Worm (Caenorhabditis elegans) whole organism, L1 larva: ENCODE data around the gene T03F6.9.

ENCODE experiments used
- C04F5.9 ChIP-seq: sonication (generic microtip); optimal IDR thresholded peaks from 2 replicates; lab custom pipeline; 2016; ENCODE audit warnings: missing genetic modification characterization, missing compliant biosample characterization
- F16B12.6 ChIP-seq: fragments of 150-350 bp; optimal IDR thresholded peaks from 2 replicates; lab custom pipeline; 2014; ENCODE audit warnings: missing biosample characterization, missing genetic modification characterization
- aha-1 ChIP-seq: fragments of 150-350 bp; optimal IDR thresholded peaks from 2 replicates; lab custom pipeline; 2014; ENCODE audit warnings: missing biosample characterization, missing genetic modification characterization
- aly-2 ChIP-seq: fragments of 150-350 bp; optimal IDR thresholded peaks from 2 replicates; lab custom pipeline; 2014; ENCODE audit warnings: missing biosample characterization, missing genetic modification characterization
- blmp-1 ChIP-seq: fragments of 150-350 bp; optimal IDR thresholded peaks from 2 replicates; lab custom pipeline; 2014; ENCODE audit warnings: missing biosample characterization, missing genetic modification characterization
- ceh-82 ChIP-seq, 3 experiments: fragments of 150-350 bp in 1 of 3; sonication (generic microtip) in 2 of 3; optimal IDR thresholded peaks; 2 replicates each; lab custom pipeline; 2014 to 2017; ENCODE audit warnings: missing biosample characterization in 3 of 3, missing genetic modification characterization in 3 of 3
- ceh-88 ChIP-seq: fragments of 200-800 bp; sonication (Bioruptor generic); IDR thresholded peaks from 2 replicates; pipeline ENCODE4 v1.3.6; 2022; ENCODE audit warnings: missing genetic modification characterization, missing compliant biosample characterization
- ceh-90 ChIP-seq: sonication (generic microtip); optimal IDR thresholded peaks from 2 replicates; lab custom pipeline; 2016; ENCODE audit warnings: missing genetic modification characterization, missing compliant biosample characterization
- ces-1 ChIP-seq: fragments of 150-350 bp; optimal IDR thresholded peaks from 2 replicates; lab custom pipeline; 2014; ENCODE audit warnings: missing biosample characterization, missing genetic modification reagents, missing genetic modification characterization
- dpl-1 ChIP-seq, 3 experiments: fragments of 150-350 bp in 2 of 3; sonication (generic microtip) in 1 of 3; optimal IDR thresholded peaks; 2 replicates each; lab custom pipeline; 2014 to 2017; ENCODE audit warnings: missing biosample characterization in 3 of 3, missing genetic modification characterization in 3 of 3, missing genetic modification reagents in 3 of 3
- dsc-1 ChIP-seq: sonication (generic microtip); optimal IDR thresholded peaks from 2 replicates; lab custom pipeline; 2016; ENCODE audit warnings: mild to moderate bottlenecking, missing genetic modification characterization, missing compliant biosample characterization
- efl-1 ChIP-seq, 4 experiments: fragments of 150-350 bp; optimal IDR thresholded peaks in 3 of 4; peaks in 1 of 4; 1 replicate in 1 of 4; 2 replicates in 3 of 4; lab custom pipeline; 2014; ENCODE audit warnings: missing biosample characterization in 2 of 4, missing genetic modification characterization in 2 of 4, missing genetic modification reagents in 2 of 4
- egl-13 ChIP-seq: sonication (generic microtip); optimal IDR thresholded peaks from 2 replicates; lab custom pipeline; 2016; ENCODE audit warnings: missing genotype, missing genetic modification reagents, missing genetic modification characterization, missing compliant biosample characterization
- elt-2 ChIP-seq: sonication (generic microtip); optimal IDR thresholded peaks from 2 replicates; lab custom pipeline; 2016; ENCODE audit warnings: missing genetic modification characterization, mild to moderate bottlenecking, inconsistent platforms, missing compliant biosample characterization, missing genetic modification reagents
- elt-3 ChIP-seq, 6 experiments: fragments of 150-350 bp in 1 of 6; sonication (generic microtip); optimal IDR thresholded peaks; 2 replicates each; lab custom pipeline; 2017 to 2018; ENCODE audit warnings: missing biosample characterization in 6 of 6, missing genetic modification characterization in 6 of 6, inconsistent platforms in 1 of 6
- fkh-4 ChIP-seq: sonication (generic microtip); optimal IDR thresholded peaks from 2 replicates; lab custom pipeline; 2016; ENCODE audit warnings: missing compliant biosample characterization, missing genetic modification characterization, borderline replicate concordance
- fkh-8 ChIP-seq: sonication (generic microtip); optimal IDR thresholded peaks from 2 replicates; lab custom pipeline; 2016; ENCODE audit warnings: mild to moderate bottlenecking, missing genetic modification characterization, missing compliant biosample characterization
- grh-1 ChIP-seq: fragments of 200-800 bp; sonication (Bioruptor generic); IDR thresholded peaks from 2 replicates; pipeline ENCODE4 v1.3.6; 2022; ENCODE audit warnings: missing genetic modification reagents, missing genetic modification characterization, missing compliant biosample characterization
- hpl-2 ChIP-seq: fragments of 150-350 bp; optimal IDR thresholded peaks from 2 replicates; lab custom pipeline; 2014; ENCODE audit warnings: missing biosample characterization, missing genetic modification reagents, missing genetic modification characterization
- irx-1 ChIP-seq: sonication (generic microtip); optimal IDR thresholded peaks from 2 replicates; lab custom pipeline; 2016; ENCODE audit warnings: missing genetic modification characterization, missing compliant biosample characterization
- isw-1 ChIP-seq: fragments of 200-800 bp; sonication (Bioruptor generic); IDR thresholded peaks from 2 replicates; pipeline ENCODE4 v1.3.6; 2022; ENCODE audit warnings: missing genetic modification characterization, missing compliant biosample characterization
- jun-1 ChIP-seq: fragments of 150-350 bp; optimal IDR thresholded peaks from 2 replicates; lab custom pipeline; 2014; ENCODE audit warnings: missing biosample characterization, missing genetic modification reagents, missing genetic modification characterization
- lin-14 ChIP-seq: fragments of 200-800 bp; sonication (Bioruptor generic); optimal IDR thresholded peaks from 2 replicates; lab custom pipeline; 2018; ENCODE audit warnings: mild to moderate bottlenecking, missing genetic modification characterization, moderate library complexity, missing compliant biosample characterization
- lin-15B ChIP-seq: fragments of 150-350 bp; sonication (generic microtip); optimal IDR thresholded peaks from 3 replicates; lab custom pipeline; 2014; ENCODE audit warnings: missing biosample characterization, missing genetic modification characterization
- lir-3 ChIP-seq: sonication (generic microtip); optimal IDR thresholded peaks from 2 replicates; lab custom pipeline; 2016; ENCODE audit warnings: mild to moderate bottlenecking, missing genetic modification characterization, moderate library complexity, missing compliant biosample characterization; ENCODE audit not compliant: poor library complexity
- lsy-2 ChIP-seq, 2 experiments: fragments of 150-350 bp; optimal IDR thresholded peaks; 2 replicates each; lab custom pipeline; 2014; ENCODE audit warnings: missing biosample characterization in 2 of 2, missing genetic modification characterization in 2 of 2
- mab-9 ChIP-seq: fragments of 200-800 bp; sonication (Bioruptor generic); IDR thresholded peaks from 2 replicates; pipeline ENCODE4 v1.3.6; 2022; ENCODE audit warnings: missing genetic modification reagents, missing genetic modification characterization, missing compliant biosample characterization
- mdl-1 ChIP-seq, 2 experiments: fragments of 150-350 bp; optimal IDR thresholded peaks; 2 replicates each; lab custom pipeline; 2014 to 2017; ENCODE audit warnings: missing biosample characterization in 2 of 2, missing genetic modification characterization in 2 of 2, inconsistent platforms in 1 of 2
- mep-1 ChIP-seq: fragments of 150-350 bp; optimal IDR thresholded peaks from 2 replicates; lab custom pipeline; 2014; ENCODE audit warnings: missing biosample characterization, missing genetic modification characterization
- nhr-20 ChIP-seq: sonication (generic microtip); optimal IDR thresholded peaks from 2 replicates; lab custom pipeline; 2016; ENCODE audit warnings: mild to moderate bottlenecking, missing genetic modification characterization, missing compliant biosample characterization
- nhr-237 ChIP-seq: fragments of 150-350 bp; optimal IDR thresholded peaks from 2 replicates; lab custom pipeline; 2014; ENCODE audit warnings: missing biosample characterization, missing genetic modification characterization
- nhr-47 ChIP-seq: sonication (generic microtip); optimal IDR thresholded peaks from 2 replicates; lab custom pipeline; 2016; ENCODE audit warnings: mild to moderate bottlenecking, missing genetic modification characterization, moderate library complexity, missing compliant biosample characterization
- nhr-71 ChIP-seq: sonication (generic microtip); optimal IDR thresholded peaks from 2 replicates; lab custom pipeline; 2016; ENCODE audit warnings: mild to moderate bottlenecking, missing genetic modification characterization, moderate library complexity, missing compliant biosample characterization
- nhr-76 ChIP-seq: sonication (generic microtip); optimal IDR thresholded peaks from 2 replicates; lab custom pipeline; 2017; ENCODE audit warnings: missing biosample characterization, missing genetic modification characterization
- nhr-77 ChIP-seq: fragments of 150-350 bp; optimal IDR thresholded peaks from 2 replicates; lab custom pipeline; 2014; ENCODE audit warnings: missing biosample characterization, missing genetic modification characterization
- nhr-84 ChIP-seq: sonication (generic microtip); optimal IDR thresholded peaks from 2 replicates; lab custom pipeline; 2017; ENCODE audit warnings: missing biosample characterization, missing genetic modification characterization
- nhr-85 ChIP-seq: sonication (generic microtip); peaks from one replicate; lab custom pipeline; 2016; ENCODE audit warnings: missing genetic modification characterization, inconsistent platforms, missing compliant biosample characterization
- nhr-90 ChIP-seq: sonication (generic microtip); optimal IDR thresholded peaks from 2 replicates; lab custom pipeline; 2016; ENCODE audit warnings: mild to moderate bottlenecking, missing genetic modification characterization, missing compliant biosample characterization; ENCODE audit not compliant: poor library complexity
- pqm-1 ChIP-seq: sonication (generic microtip); optimal IDR thresholded peaks from 3 replicates; lab custom pipeline; 2017; ENCODE audit warnings: missing biosample characterization, missing genetic modification characterization
- rnt-1 ChIP-seq: sonication (generic microtip); optimal IDR thresholded peaks from 2 replicates; lab custom pipeline; 2016; ENCODE audit warnings: mild to moderate bottlenecking, missing genetic modification characterization, moderate library complexity, missing compliant biosample characterization
- snu-23 ChIP-seq: sonication (generic microtip); optimal IDR thresholded peaks from 2 replicates; lab custom pipeline; 2016; ENCODE audit warnings: missing genetic modification characterization, missing compliant biosample characterization
- sptf-1 ChIP-seq: fragments of 150-350 bp; optimal IDR thresholded peaks from 2 replicates; lab custom pipeline; 2014; ENCODE audit warnings: missing biosample characterization, missing genetic modification characterization
- tbx-2 ChIP-seq: sonication (generic microtip); optimal IDR thresholded peaks from 2 replicates; lab custom pipeline; 2016; ENCODE audit warnings: missing genetic modification characterization, missing compliant biosample characterization
- unc-30 ChIP-seq: sonication (generic microtip); optimal IDR thresholded peaks from 2 replicates; lab custom pipeline; 2017; ENCODE audit warnings: missing biosample characterization, missing genetic modification characterization
- unc-62 ChIP-seq: fragments of 150-350 bp; optimal IDR thresholded peaks from 2 replicates; lab custom pipeline; 2014; ENCODE audit warnings: missing biosample characterization, missing genetic modification reagents, missing genetic modification characterization
- unc-86 ChIP-seq: sonication (generic microtip); optimal IDR thresholded peaks from 2 replicates; lab custom pipeline; 2016; ENCODE audit warnings: missing genetic modification characterization, missing compliant biosample characterization
- unc-98 ChIP-seq: fragments of 200-800 bp; sonication (Bioruptor generic); IDR thresholded peaks from 2 replicates; pipeline ENCODE4 v1.3.6; 2022; ENCODE audit warnings: missing genetic modification characterization, missing compliant biosample characterization
- zag-1 ChIP-seq: fragments of 150-350 bp; optimal IDR thresholded peaks from 2 replicates; lab custom pipeline; 2014; ENCODE audit warnings: missing biosample characterization, missing genetic modification characterization
- zip-4 ChIP-seq: fragments of 200-800 bp; sonication (Bioruptor generic); optimal IDR thresholded peaks from 2 replicates; lab custom pipeline; 2018; ENCODE audit warnings: mild to moderate bottlenecking, missing genetic modification characterization, moderate library complexity, missing compliant biosample characterization

T03F6.9 gene

DNA sequence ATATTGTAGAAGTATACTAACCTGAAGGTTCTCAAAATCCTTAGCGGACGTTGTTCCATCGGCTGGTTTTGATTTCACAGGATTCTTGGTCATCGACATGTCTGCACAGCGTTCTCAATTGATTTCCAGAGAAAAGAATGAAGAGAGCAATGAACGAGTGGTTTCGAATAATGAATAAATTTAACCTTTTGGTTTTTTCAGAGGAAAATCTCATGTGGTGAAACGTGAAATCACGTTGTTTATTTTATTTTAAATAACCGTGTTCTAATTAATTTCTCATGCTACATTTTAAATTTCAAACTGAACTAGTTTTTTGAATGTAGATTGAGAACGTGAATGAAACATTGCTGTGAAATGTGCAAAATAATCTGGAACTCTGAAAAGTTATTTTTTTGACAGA lies 9.3 kb upstream of the T03F6.9 start, which contains the start of gene T03F6.6:
TSS of gene T03F6.6 (minus strand) at position 101 of the 400 bp plus-strand sequence.
- TF ChIP-seq C04F5.9 (tag; lab: Kevin White, UChicago), result no peak
- TF ChIP-seq isw-1 (GFP tag; lab: Robert Waterston, UW), result no peak
- no peak for TF ChIP-seq unc-98
- no peak for TF ChIP-seq lir-3 (tag; lab: Kevin White, UChicago)
- TF ChIP-seq ceh-88, result no peak
- TF ChIP-seq mab-9 (GFP tag; lab: Robert Waterston, UW), result no peak
- no peak for TF ChIP-seq zag-1
- TF ChIP-seq nhr-71 (tag; lab: Kevin White, UChicago), result no peak
- TF ChIP-seq sptf-1 (tag; lab: Kevin White, UChicago), result no peak
- no peak for TF ChIP-seq unc-30 (tag; lab: Kevin White, UChicago)
- TF ChIP-seq mdl-1 (tag; optimal IDR thresholded peaks at IDR 0.05; lab: Kevin White, UChicago), result no peak
- no peak for TF ChIP-seq blmp-1
- no peak for TF ChIP-seq aha-1
- no peak for TF ChIP-seq rnt-1 (tag; lab: Kevin White, UChicago)
- TF ChIP-seq grh-1, result no peak
- TF ChIP-seq nhr-237 (tag; lab: Kevin White, UChicago), result no peak
- TF ChIP-seq nhr-84 (tag; lab: Kevin White, UChicago), result no peak
- TF ChIP-seq unc-62 (GFP tag; lab: Kevin White, UChicago), result no peak
- no peak for TF ChIP-seq hpl-2 (GFP tag; lab: Kevin White, UChicago)
- TF ChIP-seq elt-3 (tag; optimal IDR thresholded peaks at IDR 0.05; lab: Kevin White, UChicago), result no peak

DNA sequence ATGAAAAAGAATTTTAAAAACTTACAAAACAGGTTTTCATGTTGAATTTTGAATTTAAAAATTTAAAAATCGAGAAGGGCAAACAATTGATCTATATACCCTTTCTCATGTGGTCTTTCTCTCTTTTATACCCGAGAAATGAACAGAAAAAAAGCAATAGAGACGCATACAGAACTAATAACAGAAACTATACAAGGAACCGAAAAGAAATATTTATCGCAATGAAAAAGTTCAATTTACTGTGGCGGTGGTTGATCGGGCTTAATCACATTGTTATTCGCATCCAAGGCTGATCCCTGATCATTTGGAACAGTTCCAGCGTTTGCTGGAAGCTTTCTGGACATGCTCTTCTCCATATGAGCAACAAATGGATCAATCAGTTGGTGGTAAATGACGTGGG lies 7.4 kb upstream of the T03F6.9 start, which contains the start of gene T03F6.10:
TSS of gene T03F6.10 (minus strand) at position 101 of the 400 bp plus-strand sequence.
- TF ChIP-seq efl-1 (optimal IDR thresholded peaks at IDR 0.05; lab: Kevin White, UChicago) (no peak), efl-1 (GFP tag; optimal IDR thresholded peaks at IDR 0.05 in 1 of 2; lab: Kevin White, UChicago) (peak in 1 of 2 experiments; percentile 21), F16B12.6 (tag; lab: Kevin White, UChicago) (no peak)
- TF ChIP-seq, all 84 proteins: peak for 1

DNA sequence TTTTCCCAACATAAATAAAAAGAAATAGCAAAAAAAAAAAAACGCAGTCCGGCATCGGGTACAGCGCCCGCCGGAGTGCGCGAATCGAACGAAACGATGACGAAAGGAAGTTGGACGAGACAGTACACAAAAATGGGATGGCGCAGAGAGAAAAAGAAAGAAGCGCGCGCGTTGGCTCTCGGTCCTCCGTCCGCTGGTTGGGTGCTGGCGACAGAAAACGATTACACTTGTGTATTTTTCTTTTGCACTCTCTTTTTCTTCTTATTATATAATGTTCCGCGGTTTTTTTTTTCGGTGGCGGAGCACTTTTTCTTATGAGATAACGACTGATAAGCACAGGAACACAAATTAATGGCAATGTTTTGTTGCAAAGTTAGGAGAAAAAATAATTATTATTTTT lies 6.4 kb upstream of the T03F6.9 start:
- TF ChIP-seq egl-13 (tag; lab: Kevin White, UChicago) (no peak), ceh-88 (no peak), fkh-8 (tag; lab: Kevin White, UChicago) (peak; percentile 4), elt-2 (tag; lab: Kevin White, UChicago) (peak; percentile 70), pqm-1 (tag; lab: Kevin White, UChicago) (peak; percentile 9), aha-1 (no peak), nhr-90 (tag; lab: Kevin White, UChicago) (peak; percentile 45), ceh-90 (tag; lab: Kevin White, UChicago) (no peak), lin-15B (tag; lab: Kevin White, UChicago) (no peak), lsy-2 (tag; optimal IDR thresholded peaks at IDR 0.05; lab: Kevin White, UChicago) (peak; percentile 38 to 63), zip-4 (GFP tag; lab: Kevin White, UChicago) (no peak), nhr-76 (tag; lab: Kevin White, UChicago) (no peak), zag-1 (no peak), nhr-77 (tag; lab: Kevin White, UChicago) (peak; percentile 8), nhr-85 (tag; lab: Kevin White, UChicago) (peak; percentile 64), unc-86 (tag; lab: Kevin White, UChicago) (peak; percentile 33), lin-14 (peak; percentile 92), fkh-4 (tag; lab: Kevin White, UChicago) (no peak), mab-9 (GFP tag; lab: Robert Waterston, UW) (no peak), mdl-1 (tag; optimal IDR thresholded peaks at IDR 0.05; lab: Kevin White, UChicago) (peak in 1 of 2 experiments; percentile 44), jun-1 (tag; lab: Kevin White, UChicago) (no peak), elt-3 (tag; optimal IDR thresholded peaks at IDR 0.05; lab: Kevin White, UChicago) (no peak), ces-1 (GFP tag; lab: Kevin White, UChicago) (no peak), aly-2 (tag; lab: Kevin White, UChicago) (no peak), mep-1 (tag; lab: Kevin White, UChicago) (peak; percentile 27), ceh-82 (tag; optimal IDR thresholded peaks at IDR 0.05; lab: Kevin White, UChicago) (peak in 1 of 3 experiments; percentile 63), F16B12.6 (tag; lab: Kevin White, UChicago) (peak; percentile 4), snu-23 (peak; percentile 77), dpl-1 (GFP tag; optimal IDR thresholded peaks at IDR 0.05; lab: Kevin White, UChicago) (peak in 2 of 3 experiments; percentile 16 to 30), tbx-2 (tag; lab: Kevin White, UChicago) (peak; percentile 33), irx-1 (peak; percentile 13), nhr-47 (tag; lab: Kevin White, UChicago) (peak; percentile 31), nhr-20 (tag; lab: Kevin White, UChicago) (peak; percentile 39), dsc-1 (tag; lab: Kevin White, UChicago) (peak; percentile 32)
